Worm (Caenorhabditis elegans) whole organism, L1 larva: Measurements from ENCODE around the gene mig-10.

ENCODE experiments used
- F16B12.6 ChIP-seq: fragments of 150-350 bp; optimal IDR thresholded peaks from 2 replicates; lab custom pipeline; 2014; ENCODE audit warnings: missing biosample characterization, missing genetic modification characterization
- nhr-84 ChIP-seq: sonication (generic microtip); optimal IDR thresholded peaks from 2 replicates; lab custom pipeline; 2017; ENCODE audit warnings: missing biosample characterization, missing genetic modification characterization
- unc-62 ChIP-seq: fragments of 150-350 bp; optimal IDR thresholded peaks from 2 replicates; lab custom pipeline; 2014; ENCODE audit warnings: missing biosample characterization, missing genetic modification reagents, missing genetic modification characterization

DNA sequence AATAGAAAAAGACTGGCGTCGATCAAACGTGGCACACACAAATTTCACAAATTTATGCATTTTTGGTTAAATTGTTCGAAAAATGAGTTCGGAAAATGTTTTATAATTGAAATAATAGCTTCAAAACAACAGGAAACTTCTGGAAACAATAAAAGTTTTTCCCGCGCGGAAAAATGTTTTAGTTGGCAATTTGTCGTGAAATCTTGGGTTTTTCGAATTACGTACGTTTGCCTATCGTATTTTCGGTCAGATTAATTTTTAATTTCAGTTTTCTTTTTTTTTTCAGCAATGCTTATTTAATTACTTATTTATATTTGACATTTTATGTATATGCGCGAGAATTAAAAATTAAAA is 76.5 kb downstream of the mig-10 start:
- TF ChIP-seq nhr-84 (tag; lab: Kevin White, UChicago) (no peak), F16B12.6 (tag; lab: Kevin White, UChicago) (no peak), unc-62 (GFP tag; lab: Kevin White, UChicago) (no peak)
